Worm (Caenorhabditis elegans) whole organism, dauer: ENCODE data around the gene C42D4.18.

Experiments used
- unc-62 ChIP-seq: sonication (generic microtip); optimal IDR thresholded peaks from 2 replicates; lab custom pipeline; 2017; ENCODE audit warnings: missing biosample characterization, missing genetic modification reagents, missing genetic modification characterization

Gene C42D4.18

ce11 chrIV:7167983-7168760 lies 1.6 kb downstream of the C42D4.18 start, which contains the start of gene skr-16:
Gene skr-16 (plus strand): TSS chrIV:7168710.
- no peak for TF ChIP-seq unc-62 (GFP tag; lab: Kevin White, UChicago)

- no peak for TF ChIP-seq unc-62 (GFP tag; lab: Kevin White, UChicago)
Observed at ce11 chrIV:7171222-7171621, 4.6 kb downstream of the C42D4.18 start, which contains the start of gene str-220. Gene str-220 (minus strand): TSS chrIV:7171322.

- no peak for TF ChIP-seq unc-62 (GFP tag; lab: Kevin White, UChicago)
Observed at ce11 chrIV:7173489-7173888, 6.9 kb downstream of the C42D4.18 start, which contains the start of gene str-1. Gene str-1 (plus strand): TSS chrIV:7173789.

- TF ChIP-seq unc-62 (GFP tag; lab: Kevin White, UChicago), result no peak
Observed at ce11 chrIV:7175346-7175745, 8.8 kb downstream of the C42D4.18 start, which contains the start of gene C42D4.19. Gene C42D4.19 (plus strand): TSS chrIV:7175646.

ce11 chrIV:7176887-7177286 lies 10.3 kb downstream of the C42D4.18 start, which contains the start of gene str-44:
Gene str-44 (plus strand): TSS chrIV:7177187.
- TF ChIP-seq unc-62 (GFP tag; lab: Kevin White, UChicago), result no peak

- no peak for TF ChIP-seq unc-62 (GFP tag; lab: Kevin White, UChicago)
Observed at ce11 chrIV:7178942-7179341, 12.4 kb downstream of the C42D4.18 start, which contains the start of gene C42D4.3. Gene C42D4.3 (plus strand): TSS chrIV:7179239.

ce11 chrIV:7180304-7180703 lies 13.7 kb downstream of the C42D4.18 start, which contains the start of gene cest-10:
Gene cest-10 (plus strand): TSS chrIV:7180557.
- no peak for TF ChIP-seq unc-62 (GFP tag; lab: Kevin White, UChicago)

ce11 chrIV:7182818-7183217 lies 16.2 kb downstream of the C42D4.18 start:
- no peak for TF ChIP-seq unc-62 (GFP tag; lab: Kevin White, UChicago)

- no peak for TF ChIP-seq unc-62 (GFP tag; lab: Kevin White, UChicago)
Observed at ce11 chrIV:7184597-7184996, 18.0 kb downstream of the C42D4.18 start, which contains the start of gene clec-179. Gene clec-179 (minus strand): TSS chrIV:7184697.

ce11 chrIV:7186756-7187155 lies 20.2 kb downstream of the C42D4.18 start, which contains the start of gene str-249:
Gene str-249 (minus strand): TSS chrIV:7186856.
- no peak for TF ChIP-seq unc-62 (GFP tag; lab: Kevin White, UChicago)

- TF ChIP-seq unc-62 (GFP tag; lab: Kevin White, UChicago), result no peak
Observed at ce11 chrIV:7188030-7188429, 21.4 kb downstream of the C42D4.18 start, which contains the start of gene C42D4.13. Gene C42D4.13 (minus strand): TSS chrIV:7188130.

ce11 chrIV:7188528-7189422 lies 22.2 kb downstream of the C42D4.18 start, which contains the start of gene srlf-7:
Gene srlf-7 (plus strand): TSS chrIV:7189287.
- TF ChIP-seq unc-62 (GFP tag; lab: Kevin White, UChicago), result no peak

- no peak for TF ChIP-seq unc-62 (GFP tag; lab: Kevin White, UChicago)
Observed at ce11 chrIV:7190409-7190808, 23.8 kb downstream of the C42D4.18 start.

ce11 chrIV:7191745-7192144 lies 25.2 kb downstream of the C42D4.18 start, which contains the start of gene R13A1.5:
Gene R13A1.5 (minus strand): TSS chrIV:7191845.
- TF ChIP-seq unc-62 (GFP tag; lab: Kevin White, UChicago), result no peak

ce11 chrIV:7195734-7196133 lies 29.2 kb downstream of the C42D4.18 start, which contains the start of gene best-16:
Gene best-16 (minus strand): TSS chrIV:7195834.
- TF ChIP-seq unc-62 (GFP tag; lab: Kevin White, UChicago), result no peak
